Worm (Caenorhabditis elegans): Measurements from ENCODE around the gene mib-1.

ce11 chrIII:11289876-11290275 is 600 bp downstream of the mib-1 start:
- TF ChIP-seq tbx-11 (GFP tag; IDR thresholded peaks at IDR 0.05), result no peak
- TF ChIP-seq ama-1 (optimal IDR thresholded peaks at IDR 0.05), result no peak
- no peak for TF ChIP-seq pes-1 (GFP tag; IDR thresholded peaks at IDR 0.05)
- TF ChIP-seq tbx-37 (GFP tag; conservative IDR thresholded peaks at IDR 0.05), result no peak
- no peak for TF ChIP-seq aly-1 (tag; optimal IDR thresholded peaks at IDR 0.05)
- TF ChIP-seq ceh-13 (GFP tag; optimal IDR thresholded peaks at IDR 0.05), result no peak
- no peak for TF ChIP-seq ets-7 (tag; optimal IDR thresholded peaks at IDR 0.05)
- TF ChIP-seq B0310.2 (tag; optimal IDR thresholded peaks at IDR 0.05), result no peak
- TF ChIP-seq ceh-36 (tag; optimal IDR thresholded peaks at IDR 0.05), result no peak
- no peak for TF ChIP-seq flt-1 (GFP tag; IDR thresholded peaks at IDR 0.05)
- TF ChIP-seq hmbx-1 (tag; optimal IDR thresholded peaks at IDR 0.05), result no peak

All from whole organism, early embryonic.